Fruit fly (Drosophila melanogaster): Measurements from ENCODE around the gene Hsp27.

- TF ChIP-seq Crg-1 (GFP tag; optimal IDR thresholded peaks at IDR 0.05), result peak; percentile 97
- TF ChIP-seq CG7101 (tag; optimal IDR thresholded peaks at IDR 0.05), result peak; percentile 98
- peak; percentile 96 for TF ChIP-seq CG11617 (GFP tag; optimal IDR thresholded peaks at IDR 0.05)
- TF ChIP-seq pad (GFP tag; optimal IDR thresholded peaks at IDR 0.05), result peak; percentile 92
- peak; percentile 77 for TF ChIP-seq ovo (GFP tag; optimal IDR thresholded peaks at IDR 0.05)
- peak; percentile 88 for TF ChIP-seq CG1620 (GFP tag; optimal IDR thresholded peaks at IDR 0.05)
- peak; percentile 99 for TF ChIP-seq kay (GFP tag; ENCODE audit: borderline replicate concordance)
- TF ChIP-seq tj (GFP tag; optimal IDR thresholded peaks at IDR 0.05), result peak; percentile 75
- TF ChIP-seq Clk (GFP tag; optimal IDR thresholded peaks at IDR 0.05), result peak; percentile 92
- TF ChIP-seq toe (GFP tag; optimal IDR thresholded peaks at IDR 0.05), result peak; percentile 93
Measured at dm6 chr3L:9383345-9384075, at the start of gene Hsp27.
